Fruit fly (Drosophila melanogaster): ENCODE results near the gene CG7299.

CG7299 gene

dm6 chr2L:10689221-10690034 is 5.2 kb upstream of the CG7299 start, which contains the start of gene CG7294:
Gene CG7294, minus strand, starts transcription at chr2L:10689271.
- TF ChIP-seq fkh (GFP tag; optimal IDR thresholded peaks at IDR 0.05): no peak
- TF ChIP-seq fd85E (GFP tag; optimal IDR thresholded peaks at IDR 0.05): no peak
- no peak for TF ChIP-seq esn (GFP tag; optimal IDR thresholded peaks at IDR 0.05)
- no peak for TF ChIP-seq Ets96B (tag; optimal IDR thresholded peaks at IDR 0.05)
- no peak for TF ChIP-seq CG3919 (GFP tag; optimal IDR thresholded peaks at IDR 0.05)
- TF ChIP-seq fd59A (GFP tag; optimal IDR thresholded peaks at IDR 0.05): no peak
- no peak for TF ChIP-seq Ets21C (GFP tag; optimal IDR thresholded peaks at IDR 0.05)
- no peak for TF ChIP-seq CG8319 (GFP tag; optimal IDR thresholded peaks at IDR 0.05)
- no peak for TF ChIP-seq vri (GFP tag; optimal IDR thresholded peaks at IDR 0.05)
- no peak for TF ChIP-seq CG8632 (GFP tag; optimal IDR thresholded peaks at IDR 0.05)
- no peak for TF ChIP-seq CG11902 (GFP tag; optimal IDR thresholded peaks at IDR 0.05)
- TF ChIP-seq Hr38 (GFP tag; optimal IDR thresholded peaks at IDR 0.05): no peak
- TF ChIP-seq net (GFP tag; optimal IDR thresholded peaks at IDR 0.05): no peak
- TF ChIP-seq achi (GFP tag; optimal IDR thresholded peaks at IDR 0.05): no peak
- no peak for TF ChIP-seq salr (GFP tag; optimal IDR thresholded peaks at IDR 0.05)
- TF ChIP-seq CG6854 (GFP tag; optimal IDR thresholded peaks at IDR 0.05): no peak
- no peak for TF ChIP-seq svp (GFP tag)
- no peak for TF ChIP-seq dsx (GFP tag; optimal IDR thresholded peaks at IDR 0.05; ENCODE audit: poor library complexity, severe bottlenecking)

DNA sequence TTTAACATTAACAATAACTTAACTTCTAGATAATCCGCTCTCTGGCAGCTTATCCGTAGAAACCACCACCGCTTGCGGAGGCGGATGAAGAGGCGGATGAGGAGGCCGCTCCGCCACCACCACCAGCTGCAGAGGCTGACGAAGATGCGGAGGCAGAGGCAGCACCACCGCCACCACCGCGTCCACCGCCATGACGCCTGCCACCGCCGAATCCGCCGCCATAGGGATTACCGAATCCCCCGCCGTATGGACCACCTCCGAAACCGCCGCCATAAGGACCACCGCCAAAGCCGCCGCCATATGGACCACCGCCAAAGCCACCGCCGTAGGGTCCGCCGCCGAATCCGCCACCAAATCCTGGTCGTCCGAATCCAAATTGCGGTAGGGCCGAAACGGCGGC is 4.6 kb upstream of the CG7299 start:
- no peak for TF ChIP-seq Ets21C (GFP tag; optimal IDR thresholded peaks at IDR 0.05)
- TF ChIP-seq CG6808 (GFP tag; optimal IDR thresholded peaks at IDR 0.05): no peak
- no peak for TF ChIP-seq Sox14 (GFP tag; optimal IDR thresholded peaks at IDR 0.05)
- TF ChIP-seq CG3919 (GFP tag; optimal IDR thresholded peaks at IDR 0.05): no peak
- no peak for TF ChIP-seq Blimp-1 (GFP tag; optimal IDR thresholded peaks at IDR 0.05)
- no peak for TF ChIP-seq Met (GFP tag; optimal IDR thresholded peaks at IDR 0.05)
- no peak for TF ChIP-seq net (GFP tag; optimal IDR thresholded peaks at IDR 0.05)
- TF ChIP-seq CG11902 (GFP tag; optimal IDR thresholded peaks at IDR 0.05): no peak
- no peak for TF ChIP-seq CG6163 (GFP tag; IDR thresholded peaks at IDR 0.05)
- TF ChIP-seq Sox102F (GFP tag; optimal IDR thresholded peaks at IDR 0.05): no peak
- TF ChIP-seq Hr4 (GFP tag; optimal IDR thresholded peaks at IDR 0.05): no peak

DNA sequence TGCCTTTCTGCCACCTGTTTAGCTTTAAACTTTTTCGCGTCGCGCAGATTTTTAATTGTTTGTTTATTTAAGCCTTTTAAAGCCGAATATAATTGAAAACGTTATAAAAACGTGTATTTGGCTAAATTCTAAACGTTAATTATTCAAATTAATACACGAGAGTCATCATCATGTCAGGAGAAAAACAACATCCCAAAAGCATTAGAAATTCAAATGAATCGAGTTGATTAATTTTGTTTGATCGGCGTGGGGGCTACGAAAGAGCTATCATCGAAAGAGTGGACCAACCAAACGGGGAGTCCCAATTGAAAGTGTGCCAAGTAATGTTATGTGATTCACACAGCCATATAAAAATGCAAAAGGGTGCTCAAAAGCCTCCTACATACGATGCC is 3.6 kb upstream of the CG7299 start:
- TF ChIP-seq CG4318 (GFP tag; optimal IDR thresholded peaks at IDR 0.05) (no peak), topi (GFP tag; optimal IDR thresholded peaks at IDR 0.05) (no peak), salr (GFP tag; optimal IDR thresholded peaks at IDR 0.05) (no peak), Ets21C (GFP tag; optimal IDR thresholded peaks at IDR 0.05) (no peak), svp (GFP tag) (no peak), CG34406 (GFP tag; optimal IDR thresholded peaks at IDR 0.05) (no peak), fd59A (GFP tag; optimal IDR thresholded peaks at IDR 0.05) (no peak), CG6276 (GFP tag; optimal IDR thresholded peaks at IDR 0.05) (no peak), Met (GFP tag; optimal IDR thresholded peaks at IDR 0.05) (no peak), CG7368 (GFP tag; optimal IDR thresholded peaks at IDR 0.05) (no peak), net (GFP tag; optimal IDR thresholded peaks at IDR 0.05) (no peak), CG10631 (GFP tag; optimal IDR thresholded peaks at IDR 0.05) (no peak), CG10669 (GFP tag; optimal IDR thresholded peaks at IDR 0.05) (no peak), Blimp-1 (GFP tag; optimal IDR thresholded peaks at IDR 0.05) (no peak), CG15336 (GFP tag; IDR thresholded peaks at IDR 0.05) (no peak), pdm3 (GFP tag; optimal IDR thresholded peaks at IDR 0.05) (no peak), CG8119 (GFP tag; IDR thresholded peaks at IDR 0.05) (no peak), achi (GFP tag; optimal IDR thresholded peaks at IDR 0.05) (no peak)
